Worm (Caenorhabditis elegans): ENCODE results near the gene fbxa-64.

Gene fbxa-64

ce11 chrV:3284629-3285028, 6.7 kb upstream of the fbxa-64 start, which contains the start of gene F35F10.5:
TSS of gene F35F10.5 (plus strand) at chrV:3284929.
- TF ChIP-seq lin-13 (tag; optimal IDR thresholded peaks at IDR 0.05) (no peak), ceh-43 (GFP tag; optimal IDR thresholded peaks at IDR 0.05) (no peak), unc-120 (tag; optimal IDR thresholded peaks at IDR 0.05; ENCODE audit: poor library complexity, severe bottlenecking) (no peak), mls-2 (tag; optimal IDR thresholded peaks at IDR 0.05) (no peak), nhr-12 (tag; optimal IDR thresholded peaks at IDR 0.05) (no peak), ztf-11 (tag; optimal IDR thresholded peaks at IDR 0.05) (no peak), drap-1 (GFP tag; optimal IDR thresholded peaks at IDR 0.05) (no peak), hlh-1 (tag; optimal IDR thresholded peaks at IDR 0.05) (no peak)

ce11 chrV:3282957-3283356, 5.0 kb upstream of the fbxa-64 start, which contains the start of gene str-64:
TSS of gene str-64 (plus strand) at chrV:3283257.
- TF ChIP-seq lin-13 (tag; optimal IDR thresholded peaks at IDR 0.05): no peak
- no peak for TF ChIP-seq drap-1 (GFP tag; optimal IDR thresholded peaks at IDR 0.05)
- no peak for TF ChIP-seq nhr-76 (tag; optimal IDR thresholded peaks at IDR 0.05)
- TF ChIP-seq elt-1 (tag; optimal IDR thresholded peaks at IDR 0.05; ENCODE audit: borderline replicate concordance, insufficient read depth): no peak
- TF ChIP-seq elt-3 (tag; optimal IDR thresholded peaks at IDR 0.05): no peak
- no peak for TF ChIP-seq nhr-12 (tag; optimal IDR thresholded peaks at IDR 0.05)
- no peak for TF ChIP-seq lin-32 (GFP tag; optimal IDR thresholded peaks at IDR 0.05)
- TF ChIP-seq ham-2 (GFP tag; optimal IDR thresholded peaks at IDR 0.05): no peak

- TF ChIP-seq pha-4 (tag; optimal IDR thresholded peaks at IDR 0.05) (no peak), mls-2 (tag; optimal IDR thresholded peaks at IDR 0.05) (no peak), ham-2 (GFP tag; optimal IDR thresholded peaks at IDR 0.05) (no peak), ceh-39 (tag; optimal IDR thresholded peaks at IDR 0.05) (no peak), lin-32 (GFP tag; optimal IDR thresholded peaks at IDR 0.05) (no peak)
Observed at ce11 chrV:3281523-3281922, 3.6 kb upstream of the fbxa-64 start, which contains the start of gene T28A11.25. TSS of gene T28A11.25 (plus strand) at chrV:3281823.

ce11 chrV:3280009-3280408, 2.1 kb upstream of the fbxa-64 start, which contains the start of gene T28A11.2:
TSS of gene T28A11.2 (plus strand) at chrV:3280379.
- TF ChIP-seq zip-8 (tag; optimal IDR thresholded peaks at IDR 0.05) (no peak), ceh-83 (GFP tag; optimal IDR thresholded peaks at IDR 0.05) (no peak), sptf-1 (tag; optimal IDR thresholded peaks at IDR 0.05) (no peak), nhr-28 (tag; optimal IDR thresholded peaks at IDR 0.05) (no peak), flh-1 (GFP tag; optimal IDR thresholded peaks at IDR 0.05) (no peak), mab-5 (tag; optimal IDR thresholded peaks at IDR 0.05) (no peak), M03D4.4 (tag; optimal IDR thresholded peaks at IDR 0.05) (no peak), nhr-237 (tag; optimal IDR thresholded peaks at IDR 0.05) (no peak), lin-32 (GFP tag; optimal IDR thresholded peaks at IDR 0.05) (no peak)

- no peak for TF ChIP-seq nhr-12 (tag; optimal IDR thresholded peaks at IDR 0.05)
- TF ChIP-seq drap-1 (GFP tag; optimal IDR thresholded peaks at IDR 0.05): no peak
- no peak for TF ChIP-seq ceh-43 (GFP tag; optimal IDR thresholded peaks at IDR 0.05)
- no peak for TF ChIP-seq sptf-1 (tag; optimal IDR thresholded peaks at IDR 0.05)
- no peak for TF ChIP-seq zip-8 (tag; optimal IDR thresholded peaks at IDR 0.05)
- no peak for TF ChIP-seq mab-5 (tag; optimal IDR thresholded peaks at IDR 0.05)
- no peak for TF ChIP-seq unc-62 (GFP tag; optimal IDR thresholded peaks at IDR 0.05)
- no peak for TF ChIP-seq ceh-39 (tag; optimal IDR thresholded peaks at IDR 0.05)
- TF ChIP-seq nhr-28 (tag; optimal IDR thresholded peaks at IDR 0.05): no peak
- TF ChIP-seq lsy-2 (tag; optimal IDR thresholded peaks at IDR 0.05): no peak
- no peak for TF ChIP-seq ceh-83 (GFP tag; optimal IDR thresholded peaks at IDR 0.05)
- no peak for TF ChIP-seq blmp-1 (tag; optimal IDR thresholded peaks at IDR 0.05)
- no peak for TF ChIP-seq unc-120 (tag; optimal IDR thresholded peaks at IDR 0.05; ENCODE audit: poor library complexity, severe bottlenecking)
- TF ChIP-seq ztf-11 (tag; optimal IDR thresholded peaks at IDR 0.05): no peak
- TF ChIP-seq ces-1 (GFP tag; optimal IDR thresholded peaks at IDR 0.05): no peak
- no peak for TF ChIP-seq elt-1 (tag; optimal IDR thresholded peaks at IDR 0.05; ENCODE audit: borderline replicate concordance, insufficient read depth)
- no peak for TF ChIP-seq nhr-237 (tag; optimal IDR thresholded peaks at IDR 0.05)
Observed at ce11 chrV:3279138-3279537, 1.2 kb upstream of the fbxa-64 start.

ce11 chrV:3276184-3276583, 1.8 kb downstream of the fbxa-64 start:
- no peak for TF ChIP-seq ztf-11 (tag; optimal IDR thresholded peaks at IDR 0.05)
- no peak for TF ChIP-seq sem-2 (GFP tag; optimal IDR thresholded peaks at IDR 0.05)
- TF ChIP-seq M03D4.4 (tag; optimal IDR thresholded peaks at IDR 0.05): no peak
- TF ChIP-seq ceh-39 (tag; optimal IDR thresholded peaks at IDR 0.05): no peak
- no peak for TF ChIP-seq unc-120 (tag; optimal IDR thresholded peaks at IDR 0.05; ENCODE audit: poor library complexity, severe bottlenecking)
- no peak for TF ChIP-seq nhr-2 (tag; optimal IDR thresholded peaks at IDR 0.05)
- TF ChIP-seq nhr-237 (tag; optimal IDR thresholded peaks at IDR 0.05): no peak
- TF ChIP-seq blmp-1 (tag; optimal IDR thresholded peaks at IDR 0.05): no peak
- TF ChIP-seq ham-2 (GFP tag; optimal IDR thresholded peaks at IDR 0.05): no peak
- no peak for TF ChIP-seq unc-62 (GFP tag; optimal IDR thresholded peaks at IDR 0.05)
- no peak for TF ChIP-seq ceh-83 (GFP tag; optimal IDR thresholded peaks at IDR 0.05)
- no peak for TF ChIP-seq lin-32 (GFP tag; optimal IDR thresholded peaks at IDR 0.05)
- TF ChIP-seq unc-39 (tag; optimal IDR thresholded peaks at IDR 0.05): no peak
- no peak for TF ChIP-seq elt-3 (tag; optimal IDR thresholded peaks at IDR 0.05)
- TF ChIP-seq pha-4 (tag; optimal IDR thresholded peaks at IDR 0.05): no peak

Data from whole organism, mixed stage, embryonic.